Fruit fly (Drosophila melanogaster) Kc167 (cell line): ENCODE data around the gene CG7966.

Source experiments
- Myc ChIP-seq: fragments of >200 bp; optimal IDR thresholded peaks from 2 replicates; lab custom pipeline; 2017; ENCODE audit warnings: missing external identifiers
- Sin3A ChIP-seq: fragments of >200 bp; optimal IDR thresholded peaks from 2 replicates; lab custom pipeline; 2018; ENCODE audit warnings: missing external identifiers
- h ChIP-seq: fragments of >200 bp; optimal IDR thresholded peaks from 3 replicates; lab custom pipeline; 2018; ENCODE audit warnings: missing external identifiers
- insv ChIP-seq: fragments of >200 bp; optimal IDR thresholded peaks from 3 replicates; lab custom pipeline; 2018; ENCODE audit warnings: missing external identifiers
- psq ChIP-seq: fragments of >200 bp; optimal IDR thresholded peaks from 2 replicates; lab custom pipeline; 2017; ENCODE audit warnings: missing external identifiers
- ttk ChIP-seq: sonication (Bioruptor generic); optimal IDR thresholded peaks from 2 replicates; lab custom pipeline; 2017; ENCODE audit warnings: missing external identifiers

The CG7966 gene

dm6 chr3R:13015811-13016766 lies 35.2 kb downstream of the CG7966 start:
- TF ChIP-seq ttk (lab: Kevin White, UChicago) (no peak), insv (lab: Kevin White, UChicago) (no peak), psq (lab: Kevin White, UChicago) (no peak)

dm6 chr3R:13015402-13015801 lies 35.9 kb downstream of the CG7966 start:
- TF ChIP-seq Sin3A (lab: Kevin White, UChicago) (no peak), Myc (lab: Kevin White, UChicago) (no peak), h (lab: Kevin White, UChicago) (no peak), ttk (lab: Kevin White, UChicago) (no peak), insv (lab: Kevin White, UChicago) (no peak), psq (lab: Kevin White, UChicago) (no peak)

dm6 chr3R:13014168-13014881 lies 36.9 kb downstream of the CG7966 start:
- TF ChIP-seq Myc (lab: Kevin White, UChicago) (no peak), h (lab: Kevin White, UChicago) (no peak), insv (lab: Kevin White, UChicago) (no peak), ttk (lab: Kevin White, UChicago) (no peak), psq (lab: Kevin White, UChicago) (no peak), Sin3A (lab: Kevin White, UChicago) (no peak)

dm6 chr3R:13012990-13013389 lies 38.3 kb downstream of the CG7966 start:
- TF ChIP-seq Myc (lab: Kevin White, UChicago) (no peak), ttk (lab: Kevin White, UChicago) (no peak), h (lab: Kevin White, UChicago) (no peak), Sin3A (lab: Kevin White, UChicago) (no peak), insv (lab: Kevin White, UChicago) (no peak), psq (lab: Kevin White, UChicago) (no peak)

- TF ChIP-seq ttk (lab: Kevin White, UChicago) (no peak), h (lab: Kevin White, UChicago) (no peak)
Observed at dm6 chr3R:13012351-13012750, 38.9 kb downstream of the CG7966 start.

DNA sequence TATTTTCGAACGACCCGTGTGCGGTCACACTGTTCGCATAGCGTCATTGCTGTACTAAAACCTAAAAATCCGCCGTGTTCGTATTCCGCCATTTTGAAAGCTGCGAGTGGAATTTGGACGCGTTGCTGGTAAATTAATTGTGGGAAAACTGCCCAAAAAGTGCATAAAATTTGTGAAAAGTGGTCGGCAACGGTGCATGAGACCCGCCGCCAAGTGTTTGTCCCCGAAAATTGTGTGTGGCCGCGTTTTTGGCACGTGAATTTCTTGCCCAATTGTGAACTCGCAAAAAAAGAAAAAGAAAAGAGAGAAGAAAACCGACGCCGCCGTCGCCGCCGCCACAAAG lies 39.7 kb downstream of the CG7966 start, which contains the start of gene CtBP:
CtBP (plus strand) TSS at position 29 of the 343 bp plus-strand sequence.
- TF ChIP-seq ttk (lab: Kevin White, UChicago) (no peak), psq (lab: Kevin White, UChicago) (no peak), insv (lab: Kevin White, UChicago) (no peak), Sin3A (lab: Kevin White, UChicago) (no peak), Myc (lab: Kevin White, UChicago) (no peak), h (lab: Kevin White, UChicago) (no peak)

DNA sequence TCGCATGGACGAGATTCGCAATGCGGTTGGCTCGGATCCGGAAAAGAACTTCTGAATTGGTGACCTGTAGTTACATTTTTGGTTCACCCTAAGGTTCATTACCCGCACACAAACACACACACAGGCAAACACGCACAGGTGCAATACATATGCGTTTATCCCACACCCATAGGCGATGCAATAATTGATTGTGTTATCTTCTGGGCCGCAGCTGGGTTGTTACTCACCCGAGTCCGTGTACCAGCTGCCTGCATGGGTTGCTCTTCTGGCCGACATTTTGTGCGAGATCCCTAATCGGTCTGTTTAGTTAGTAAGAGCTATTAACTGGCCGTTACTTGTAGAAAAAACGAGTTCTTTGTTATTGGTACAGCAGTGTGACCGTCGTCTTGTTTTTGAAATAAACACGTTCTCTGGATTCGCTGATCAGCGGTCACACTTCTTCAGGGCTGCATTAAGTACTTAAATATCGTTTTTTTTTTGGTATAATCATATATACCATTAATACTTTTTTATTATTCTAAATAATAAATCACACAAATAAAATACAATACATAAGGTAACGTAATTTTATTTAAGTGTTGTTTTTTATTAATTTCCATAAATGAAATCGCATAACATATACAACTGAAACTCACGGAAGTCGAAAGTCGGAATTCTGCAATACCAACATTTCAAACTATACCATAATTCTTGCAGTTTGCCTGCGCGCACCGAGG lies 40.2 kb downstream of the CG7966 start, which contains the start of gene CG8031:
CG8031 (minus strand) TSS at position 406 of the 716 bp plus-strand sequence.
- TF ChIP-seq h (lab: Kevin White, UChicago) (no peak), Sin3A (lab: Kevin White, UChicago) (no peak), ttk (lab: Kevin White, UChicago) (no peak)

dm6 chr3R:13009595-13009994 lies 41.7 kb downstream of the CG7966 start, which contains the start of gene CG11656:
TSS of gene CG11656 (plus strand) at chr3R:13009895.
- TF ChIP-seq ttk (lab: Kevin White, UChicago) (no peak), Myc (lab: Kevin White, UChicago) (no peak), h (lab: Kevin White, UChicago) (no peak), Sin3A (lab: Kevin White, UChicago) (no peak), insv (lab: Kevin White, UChicago) (no peak)
